Fruit fly (Drosophila melanogaster) Kc167 (cell line): Measurements from ENCODE around the gene LysE.

Experiments used
- Myc ChIP-seq: fragments of >200 bp; optimal IDR thresholded peaks from 2 replicates; lab custom pipeline; 2017; ENCODE audit warnings: missing external identifiers
- Sin3A ChIP-seq: fragments of >200 bp; optimal IDR thresholded peaks from 2 replicates; lab custom pipeline; 2018; ENCODE audit warnings: missing external identifiers
- h ChIP-seq: fragments of >200 bp; optimal IDR thresholded peaks from 3 replicates; lab custom pipeline; 2018; ENCODE audit warnings: missing external identifiers
- insv ChIP-seq: fragments of >200 bp; optimal IDR thresholded peaks from 3 replicates; lab custom pipeline; 2018; ENCODE audit warnings: missing external identifiers
- psq ChIP-seq: fragments of >200 bp; optimal IDR thresholded peaks from 2 replicates; lab custom pipeline; 2017; ENCODE audit warnings: missing external identifiers
- ttk ChIP-seq: sonication (Bioruptor generic); optimal IDR thresholded peaks from 2 replicates; lab custom pipeline; 2017; ENCODE audit warnings: missing external identifiers

LysE gene

DNA sequence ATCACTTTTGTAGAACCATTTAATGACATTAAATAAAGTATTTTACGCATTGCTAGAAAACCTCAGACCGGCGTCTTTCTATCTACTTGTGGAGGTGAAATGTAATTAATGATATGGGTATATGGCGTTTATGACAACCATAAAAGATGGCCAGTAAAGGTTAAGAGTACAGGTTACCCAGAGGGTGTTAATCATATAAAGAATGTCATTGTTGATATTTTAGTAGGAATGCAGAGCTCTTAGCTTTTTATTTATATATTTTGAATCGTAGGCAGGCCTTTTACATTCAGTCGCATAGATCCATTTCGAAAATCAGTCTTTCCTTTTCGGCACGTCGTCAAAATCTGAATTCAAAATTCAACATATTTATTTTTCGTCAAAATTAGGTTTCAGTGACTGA, 37.8 kb downstream of the LysE start, which contains the start of gene Bfc:
TSS of gene Bfc (plus strand) at position 301 of the 400 bp plus-strand sequence.
- TF ChIP-seq Myc (lab: Kevin White, UChicago) (no peak), h (lab: Kevin White, UChicago) (no peak), Sin3A (no peak), ttk (no peak), insv (no peak), psq (lab: Kevin White, UChicago) (no peak)

DNA sequence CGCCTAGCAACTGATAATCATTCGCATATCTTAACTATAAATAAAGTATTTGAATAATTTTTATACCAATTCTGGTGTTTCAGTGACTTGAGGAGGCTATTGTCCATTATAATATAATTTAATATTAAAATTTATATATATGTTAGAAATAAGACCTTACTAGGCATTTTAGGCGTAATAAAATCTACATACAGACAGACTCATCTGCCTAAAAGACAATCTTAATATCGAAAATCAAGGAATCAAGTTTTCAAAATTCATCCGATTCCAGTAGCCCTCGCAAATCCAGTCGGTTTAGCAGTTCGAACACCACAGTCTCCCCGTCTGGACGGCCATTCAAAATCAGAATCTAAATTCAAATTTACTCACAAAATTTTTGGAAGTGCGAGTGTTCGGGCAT, 39.1 kb downstream of the LysE start, which contains the start of the genes CG9130 and CG9133:
TSS of gene CG9130 (plus strand) at position 301 of the 400 bp plus-strand sequence.
TSS of gene CG9133 (plus strand) at position 301 of the 400 bp plus-strand sequence.
- no peak for TF ChIP-seq psq (lab: Kevin White, UChicago)
- TF ChIP-seq ttk = no peak
- TF ChIP-seq h (lab: Kevin White, UChicago) = no peak
- no peak for TF ChIP-seq Sin3A
- TF ChIP-seq Myc (lab: Kevin White, UChicago) = no peak
- TF ChIP-seq insv = no peak

DNA sequence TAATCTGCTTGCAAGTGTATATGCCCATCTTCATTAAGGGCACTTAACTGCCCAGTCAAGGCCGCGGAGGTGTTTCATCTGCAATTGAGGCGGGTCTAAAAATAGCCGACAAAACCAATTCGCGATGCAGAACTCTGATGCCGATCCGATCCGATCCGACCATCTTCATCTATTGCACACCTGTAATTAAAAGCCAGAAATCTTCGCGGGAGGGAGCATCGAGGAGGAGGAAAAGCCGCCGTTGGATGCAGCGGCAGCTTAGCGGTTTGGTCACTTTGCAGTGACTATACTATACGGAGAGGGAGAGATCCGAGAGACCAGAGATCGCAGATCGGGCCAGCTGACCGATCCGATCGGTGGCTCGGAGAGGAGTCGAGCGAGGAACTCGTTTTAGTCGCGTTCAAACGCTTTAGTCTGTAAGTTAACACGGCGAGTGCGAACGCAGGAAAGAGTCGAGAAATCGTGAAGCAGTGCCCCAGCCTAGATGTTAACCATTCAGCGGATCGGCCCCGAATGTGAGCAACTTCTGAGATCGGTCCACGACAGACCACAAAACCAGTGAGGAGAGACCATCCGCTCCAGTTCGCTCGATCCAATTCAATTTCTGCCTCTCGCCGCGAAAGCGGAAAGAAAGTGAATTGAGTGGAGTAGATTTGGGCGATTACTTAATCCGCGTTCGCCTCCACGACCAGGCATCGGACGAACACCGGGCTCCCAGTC, 43.6 kb downstream of the LysE start, which contains the start of gene tfc:
TSS of gene tfc (plus strand) at position 389 of the 720 bp plus-strand sequence.
- TF ChIP-seq Sin3A (no peak), Myc (lab: Kevin White, UChicago) (no peak), psq (lab: Kevin White, UChicago) (no peak), insv (no peak), ttk (no peak), h (lab: Kevin White, UChicago) (no peak)

DNA sequence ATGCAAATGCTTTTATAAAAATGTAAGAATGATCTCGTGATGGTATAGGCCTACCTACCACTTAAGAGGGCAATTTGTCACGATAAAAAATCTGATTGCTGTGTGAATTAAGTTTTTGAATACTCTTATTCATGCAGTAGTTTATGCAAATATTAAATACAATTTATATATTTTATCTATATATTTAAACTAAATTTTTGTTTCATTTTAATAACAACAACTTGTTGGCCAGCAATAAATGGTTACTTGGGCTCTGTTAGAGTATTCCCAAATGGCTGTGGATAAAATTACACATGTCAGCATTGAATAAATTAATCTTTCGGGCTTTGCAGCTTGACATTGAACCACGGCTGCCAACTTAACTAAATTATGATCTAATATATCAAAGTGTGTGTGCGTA, 45.9 kb downstream of the LysE start:
- TF ChIP-seq insv (no peak), Myc (lab: Kevin White, UChicago) (no peak), psq (lab: Kevin White, UChicago) (no peak), ttk (no peak)
